Worm (Caenorhabditis elegans): Measurements from ENCODE around the gene mct-5.

mct-5 gene

ce11 chrII:7050021-7050722 is 48.2 kb downstream of the mct-5 start, which contains the start of the genes tcer-1 and ZK1127.5 (continued):
- TF ChIP-seq tbx-2 (tag; optimal IDR thresholded peaks at IDR 0.05) (peak; percentile 40), dpl-1 (GFP tag; optimal IDR thresholded peaks at IDR 0.05) (peak; percentile 54 to 82 (median 59)), elt-3 (tag; optimal IDR thresholded peaks at IDR 0.05) (peak in 1 of 6 experiments; percentile 38), C16A3.4 (tag; optimal IDR thresholded peaks at IDR 0.05) (peak; percentile 66), ceh-90 (tag; optimal IDR thresholded peaks at IDR 0.05) (no peak), snu-23 (GFP tag; optimal IDR thresholded peaks at IDR 0.05) (peak; percentile 63), swsn-7 (tag; optimal IDR thresholded peaks at IDR 0.05) (peak; percentile 54), mep-1 (tag; optimal IDR thresholded peaks at IDR 0.05) (peak; percentile 78), sup-37 (GFP tag; optimal IDR thresholded peaks at IDR 0.05) (no peak), xbp-1 (tag; optimal IDR thresholded peaks at IDR 0.05) (peak; percentile 42), nhr-47 (tag; optimal IDR thresholded peaks at IDR 0.05) (peak; percentile 56)

- TF ChIP-seq unc-30 (tag; optimal IDR thresholded peaks at IDR 0.05) (no peak), F16B12.6 (tag; optimal IDR thresholded peaks at IDR 0.05) (no peak), lsy-2 (tag; optimal IDR thresholded peaks at IDR 0.05) (no peak), nhr-77 (tag; optimal IDR thresholded peaks at IDR 0.05) (no peak), nhr-47 (tag; optimal IDR thresholded peaks at IDR 0.05) (no peak), ceh-8 (GFP tag; optimal IDR thresholded peaks at IDR 0.05) (no peak), efl-1 (optimal IDR thresholded peaks at IDR 0.05) (no peak), efl-1 (GFP tag; optimal IDR thresholded peaks at IDR 0.05 in 1 of 2) (peak in 1 of 2 experiments; percentile 59)
Measured at ce11 chrII:7049470-7049869, 48.9 kb downstream of the mct-5 start.

Measured in whole organism, L1 larva.